Fruit fly (Drosophila melanogaster): ENCODE measurements around the gene pst.

DNA sequence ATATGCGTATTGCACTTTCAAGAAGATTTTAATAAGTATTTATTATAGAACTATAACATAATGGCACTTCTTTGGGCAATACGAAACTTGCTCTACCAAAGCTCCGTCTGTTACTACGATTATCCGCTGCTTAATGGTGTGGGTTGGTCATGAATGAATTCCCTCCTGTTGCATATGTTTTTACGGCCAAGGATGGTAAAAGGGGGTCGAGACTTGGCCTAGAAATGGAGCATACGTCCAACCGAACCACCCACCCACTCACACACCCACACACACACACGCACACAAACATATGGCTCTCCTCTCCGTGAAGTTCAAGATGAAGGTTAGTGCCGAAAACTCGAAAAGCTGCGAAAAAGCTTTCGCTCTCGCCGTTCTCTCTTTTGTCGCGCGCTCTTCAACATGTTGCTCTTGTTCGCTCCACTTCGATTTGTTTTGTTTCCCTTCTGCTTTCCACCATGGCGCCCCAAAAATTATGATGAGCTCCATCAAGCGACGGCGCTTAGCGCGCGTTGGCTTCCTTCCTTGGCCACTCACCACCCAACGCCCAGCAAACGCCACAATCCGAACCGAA, 46.4 kb downstream of the pst start:
- TF ChIP-seq insv (optimal IDR thresholded peaks at IDR 0.05) (no peak), psq (optimal IDR thresholded peaks at IDR 0.05) (no peak), Myc (optimal IDR thresholded peaks at IDR 0.05) (no peak)

All from Kc167 (cell line).